Worm (Caenorhabditis elegans): ENCODE measurements around the gene T02B11.8.

DNA sequence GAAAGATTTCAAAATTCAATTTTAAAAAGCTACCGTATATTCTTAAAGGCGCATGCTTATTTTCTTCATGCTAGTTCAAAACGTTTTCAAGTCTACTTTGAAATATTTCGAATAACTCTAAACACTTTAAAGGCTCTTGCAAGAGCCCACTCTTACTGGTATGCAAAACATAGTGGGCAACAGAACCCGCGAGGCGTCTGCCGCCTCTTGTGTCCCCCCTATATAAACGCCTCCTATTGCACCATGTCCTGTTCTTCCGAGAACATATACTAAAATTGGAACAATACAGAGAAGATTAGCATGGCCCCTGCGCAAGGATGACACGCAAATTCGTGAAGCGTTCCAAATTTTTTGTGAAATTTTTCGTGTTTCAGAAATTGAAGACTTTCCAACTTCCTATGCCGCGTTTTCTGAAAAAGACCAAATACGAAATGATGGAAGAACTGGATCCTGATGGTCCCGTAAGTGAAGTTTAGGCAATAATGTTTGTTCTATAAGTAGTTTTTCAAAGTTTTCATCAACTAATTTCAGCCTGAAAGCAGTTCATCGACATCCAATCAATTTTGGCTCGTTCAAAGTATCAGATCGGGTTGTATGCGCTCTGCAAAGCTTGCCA is 19.5 kb downstream of the T02B11.8 start:
- TF ChIP-seq skn-1 (tag; optimal IDR thresholded peaks at IDR 0.05) (no peak), unc-62 (GFP tag; optimal IDR thresholded peaks at IDR 0.05) (no peak)
